Worm (Caenorhabditis elegans) whole organism, young adult: ENCODE data around the gene tag-293.

Experiments used
- F23B12.7 ChIP-seq: sonication (generic microtip); optimal IDR thresholded peaks from 2 replicates; lab custom pipeline; 2017; ENCODE audit warnings: missing genetic modification characterization, mild to moderate bottlenecking, missing compliant biosample characterization, antibody characterized with exemption, moderate library complexity; ENCODE audit not compliant: insufficient read depth
- F49E8.2 ChIP-seq: sonication (generic microtip); optimal IDR thresholded peaks from 3 replicates; lab custom pipeline; 2017; ENCODE audit warnings: missing genetic modification characterization, mild to moderate bottlenecking, missing compliant biosample characterization, antibody characterized with exemption, moderate library complexity; ENCODE audit not compliant: insufficient read depth
- ama-1 ChIP-seq, 3 experiments: fragments of 150-350 bp in 1 of 3; sonication (generic microtip) in 2 of 3; optimal IDR thresholded peaks; 2 replicates each; lab custom pipeline; 2014 to 2018; ENCODE audit warnings: missing biosample characterization in 2 of 3, missing genetic modification characterization in 2 of 3, missing genetic modification reagents in 2 of 3
- bed-2 ChIP-seq: fragments of 200-800 bp; sonication (Bioruptor generic); IDR thresholded peaks from 2 replicates; pipeline ENCODE4 v1.3.6; 2022; ENCODE audit warnings: missing genetic modification reagents, missing genetic modification characterization, missing compliant biosample characterization
- egl-44 ChIP-seq: fragments of 200-800 bp; sonication (Bioruptor generic); IDR thresholded peaks from 2 replicates; pipeline ENCODE4 v1.3.6; 2022; ENCODE audit warnings: missing genetic modification reagents, missing genetic modification characterization, missing compliant biosample characterization
- ets-4 ChIP-seq: fragments of 200-800 bp; sonication (Bioruptor generic); optimal IDR thresholded peaks from 2 replicates; lab custom pipeline; 2018; ENCODE audit warnings: mild to moderate bottlenecking, missing genetic modification characterization, missing compliant biosample characterization
- him-1 ChIP-seq: sonication (generic microtip); optimal IDR thresholded peaks from 2 replicates; lab custom pipeline; 2016; ENCODE audit warnings: missing genotype, missing genetic modification reagents, missing genetic modification characterization, missing compliant biosample characterization
- madf-10 ChIP-seq: sonication (generic microtip); optimal IDR thresholded peaks from 2 replicates; lab custom pipeline; 2016; ENCODE audit warnings: mild to moderate bottlenecking, missing genetic modification characterization, missing compliant biosample characterization
- madf-8 ChIP-seq: fragments of 200-800 bp; sonication (Bioruptor generic); conservative IDR thresholded peaks from 2 replicates; pipeline ENCODE4 v1.3.6; 2022; ENCODE audit warnings: missing genetic modification reagents, missing genetic modification characterization, missing compliant biosample characterization
- sdz-38 ChIP-seq: sonication (generic microtip); optimal IDR thresholded peaks from 2 replicates; lab custom pipeline; 2016; ENCODE audit warnings: missing genotype, missing genetic modification characterization, missing compliant biosample characterization
- snpc-4 ChIP-seq, 5 experiments: fragments of 150-350 bp in 1 of 5; sonication (generic microtip) in 4 of 5; optimal IDR thresholded peaks; 2 replicates each; lab custom pipeline; 2014 to 2018; ENCODE audit warnings: missing genetic modification characterization in 5 of 5, missing biosample characterization in 3 of 5, antibody characterized with exemption in 2 of 5, mild to moderate bottlenecking in 2 of 5, missing compliant biosample characterization in 2 of 5, missing genotype in 2 of 5, moderate library complexity in 2 of 5, missing genetic modification reagents in 1 of 5
- unc-130 ChIP-seq: sonication (generic microtip); optimal IDR thresholded peaks from 2 replicates; lab custom pipeline; 2016; ENCODE audit warnings: missing genetic modification reagents, missing genetic modification characterization, missing compliant biosample characterization

DNA sequence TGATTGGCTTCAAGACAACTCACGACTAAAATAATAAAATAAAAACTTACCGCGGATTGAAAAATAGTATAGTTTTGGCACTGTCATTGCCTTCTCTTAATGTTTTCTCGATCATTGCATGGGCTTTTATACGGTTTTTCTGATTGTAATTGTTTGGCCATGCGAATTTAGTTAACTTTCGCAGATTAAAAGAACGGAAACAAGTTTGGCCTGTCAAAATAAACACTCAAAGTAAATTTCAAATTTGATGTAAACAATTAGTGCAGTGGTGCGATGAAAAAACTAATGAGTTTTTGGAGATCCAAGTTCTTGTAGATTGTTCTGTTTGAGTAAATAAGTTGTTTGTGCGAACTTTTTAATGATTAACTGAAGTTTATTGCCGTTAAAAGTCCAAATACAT is 43.8 kb upstream of the tag-293 start, which contains the start of gene gst-41:
- TF ChIP-seq madf-8 (no peak), F49E8.2 (no peak), snpc-4 (GFP tag; optimal IDR thresholded peaks at IDR 0.05; lab: Kevin White, UChicago) (no peak), snpc-4 (tag; optimal IDR thresholded peaks at IDR 0.05; lab: Kevin White, UChicago) (no peak), bed-2 (GFP tag; lab: Robert Waterston, UW) (no peak), ama-1 (optimal IDR thresholded peaks at IDR 0.05; lab: Kevin White, UChicago) (no peak), ama-1 (GFP tag; optimal IDR thresholded peaks at IDR 0.05; lab: Kevin White, UChicago) (no peak), him-1 (tag; lab: Kevin White, UChicago) (no peak), egl-44 (GFP tag; lab: Robert Waterston, UW) (no peak), madf-10 (tag; lab: Kevin White, UChicago) (no peak), sdz-38 (tag; lab: Kevin White, UChicago) (no peak), F23B12.7 (tag; lab: Kevin White, UChicago) (no peak), unc-130 (no peak), ets-4 (no peak)
